Worm (Caenorhabditis elegans) whole organism, young adult: ENCODE data around the gene F27D9.13.

Experiments used
- T07F8.4 ChIP-seq: sonication (generic microtip); optimal IDR thresholded peaks from 2 replicates; lab custom pipeline; 2016; ENCODE audit warnings: mild to moderate bottlenecking, missing genetic modification characterization, moderate library complexity, missing compliant biosample characterization
- ama-1 ChIP-seq, 3 experiments: fragments of 150-350 bp in 1 of 3; sonication (generic microtip) in 2 of 3; optimal IDR thresholded peaks; 2 replicates each; lab custom pipeline; 2014 to 2018; ENCODE audit warnings: missing biosample characterization in 2 of 3, missing genetic modification characterization in 2 of 3, missing genetic modification reagents in 2 of 3
- ceh-40 ChIP-seq: fragments of 200-800 bp; sonication (Bioruptor generic); IDR thresholded peaks from 2 replicates; pipeline ENCODE4 v1.3.6; 2022; ENCODE audit warnings: missing genetic modification characterization, missing compliant biosample characterization
- ceh-58 ChIP-seq: fragments of 200-800 bp; sonication (Bioruptor generic); IDR thresholded peaks from 2 replicates; pipeline ENCODE4 v1.3.6; 2022; ENCODE audit warnings: missing genetic modification characterization, missing compliant biosample characterization
- chd-7 ChIP-seq: sonication (generic microtip); optimal IDR thresholded peaks from 2 replicates; lab custom pipeline; 2016; ENCODE audit warnings: mild to moderate bottlenecking, missing genetic modification characterization, moderate library complexity, missing compliant biosample characterization
- gei-17 ChIP-seq: fragments of 200-800 bp; sonication (Bioruptor generic); optimal IDR thresholded peaks from 2 replicates; lab custom pipeline; 2018; ENCODE audit warnings: mild to moderate bottlenecking, missing genetic modification characterization, missing compliant biosample characterization
- hmg-1.2 ChIP-seq: fragments of 200-800 bp; sonication (Bioruptor generic); IDR thresholded peaks from 2 replicates; pipeline ENCODE4 v1.3.6; 2022; ENCODE audit warnings: missing genetic modification reagents, missing genetic modification characterization, missing compliant biosample characterization
- rcor-1 ChIP-seq: fragments of 200-800 bp; sonication (Bioruptor generic); IDR thresholded peaks from 2 replicates; pipeline ENCODE4 v1.3.6; 2022; ENCODE audit warnings: missing genetic modification reagents, missing genetic modification characterization, missing compliant biosample characterization
- snpc-1.3 ChIP-seq: sonication (generic microtip); optimal IDR thresholded peaks from 2 replicates; lab custom pipeline; 2017; ENCODE audit warnings: missing genetic modification characterization, mild to moderate bottlenecking, missing compliant biosample characterization, antibody characterized with exemption, moderate library complexity, missing genotype, missing genetic modification reagents; ENCODE audit not compliant: insufficient read depth
- snpc-3.4 ChIP-seq: sonication (generic microtip); optimal IDR thresholded peaks from 2 replicates; lab custom pipeline; 2017; ENCODE audit warnings: missing genetic modification characterization, mild to moderate bottlenecking, missing compliant biosample characterization, antibody characterized with exemption, moderate library complexity, missing genotype, missing genetic modification reagents
- snpc-4 ChIP-seq, 5 experiments: fragments of 150-350 bp in 1 of 5; sonication (generic microtip) in 4 of 5; optimal IDR thresholded peaks; 2 replicates each; lab custom pipeline; 2014 to 2018; ENCODE audit warnings: missing genetic modification characterization in 5 of 5, missing biosample characterization in 3 of 5, antibody characterized with exemption in 2 of 5, mild to moderate bottlenecking in 2 of 5, missing compliant biosample characterization in 2 of 5, missing genotype in 2 of 5, moderate library complexity in 2 of 5, missing genetic modification reagents in 1 of 5
- ztf-3 ChIP-seq: fragments of 200-800 bp; sonication (Bioruptor generic); optimal IDR thresholded peaks from 2 replicates; lab custom pipeline; 2018; ENCODE audit warnings: mild to moderate bottlenecking, missing genetic modification characterization, missing compliant biosample characterization

DNA sequence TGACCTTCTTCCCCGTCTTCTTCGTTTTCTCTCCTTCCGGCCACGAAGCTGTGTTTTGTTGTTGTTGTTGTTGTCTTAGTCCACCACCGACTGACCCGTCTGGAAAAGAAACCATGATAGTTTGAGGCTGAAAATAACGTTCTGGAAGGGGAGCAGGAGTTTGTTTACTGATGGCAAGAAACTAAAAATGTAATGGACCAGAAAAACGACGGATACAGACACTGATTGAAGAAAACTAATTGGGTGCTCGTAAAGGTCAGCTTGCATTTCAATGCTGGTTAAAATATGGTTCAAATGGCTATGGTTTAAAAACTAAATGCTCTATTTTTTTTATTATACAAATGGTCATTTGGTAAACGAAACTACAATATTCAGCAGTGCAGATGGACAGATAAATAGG is 21.9 kb downstream of the F27D9.13 start, which contains the start of gene F26A10.2:
- TF ChIP-seq ceh-58 (GFP tag; lab: Robert Waterston, UW), result no peak
- TF ChIP-seq ceh-40 (GFP tag; lab: Robert Waterston, UW), result no peak
- TF ChIP-seq snpc-3.4 (tag; lab: Kevin White, UChicago), result no peak
- TF ChIP-seq snpc-4 (GFP tag; optimal IDR thresholded peaks at IDR 0.05; lab: Kevin White, UChicago), result no peak
- TF ChIP-seq snpc-4 (tag; optimal IDR thresholded peaks at IDR 0.05; lab: Kevin White, UChicago), result no peak
- TF ChIP-seq T07F8.4 (tag; lab: Kevin White, UChicago), result no peak
- TF ChIP-seq snpc-1.3 (tag; lab: Kevin White, UChicago), result no peak
- no peak for TF ChIP-seq rcor-1
- no peak for TF ChIP-seq chd-7
- no peak for TF ChIP-seq ztf-3 (GFP tag; lab: Kevin White, UChicago)
- no peak for TF ChIP-seq hmg-1.2 (GFP tag; lab: Robert Waterston, UW)
- no peak for TF ChIP-seq gei-17 (GFP tag; lab: Kevin White, UChicago)
- no peak for TF ChIP-seq ama-1 (optimal IDR thresholded peaks at IDR 0.05; lab: Kevin White, UChicago)
- TF ChIP-seq ama-1 (GFP tag; optimal IDR thresholded peaks at IDR 0.05; lab: Kevin White, UChicago), result no peak
